Fruit fly (Drosophila melanogaster) whole organism, embryonic: ENCODE results near the gene CG13085.

Experiments
- Ada2b ChIP-seq: fragments of 200-800 bp; sonication (Bioruptor generic); IDR thresholded peaks from 2 replicates; pipeline ENCODE4 v1.3.6; 2022; ENCODE audit warnings: missing biosample characterization, missing genetic modification characterization
- B-H1 ChIP-seq: fragments of 200-800 bp; sonication (Bioruptor generic); IDR thresholded peaks from 3 replicates; pipeline ENCODE4 v1.3.6; 2022; ENCODE audit warnings: missing biosample characterization, missing genetic modification characterization
- CG1024 ChIP-seq: fragments of 200-800 bp; sonication (Bioruptor generic); IDR thresholded peaks from 2 replicates; pipeline ENCODE4 v1.3.6; 2022; ENCODE audit warnings: missing biosample characterization, missing genetic modification characterization
- CG12155 ChIP-seq: fragments of 200-800 bp; sonication (Bioruptor generic); optimal IDR thresholded peaks from 3 replicates; lab custom pipeline; 2016; ENCODE audit warnings: missing biosample characterization, missing genetic modification characterization
- CG13287 ChIP-seq: fragments of 200-800 bp; sonication (Bioruptor generic); IDR thresholded peaks from 2 replicates; pipeline ENCODE4 v1.3.6; 2022; ENCODE audit warnings: missing biosample characterization, missing genetic modification characterization; ENCODE audit not compliant: partially characterized antibody
- CG14441 ChIP-seq: fragments of 200-800 bp; sonication (Bioruptor generic); IDR thresholded peaks from 2 replicates; pipeline ENCODE4 v1.3.6; 2022; ENCODE audit warnings: missing biosample characterization, missing genetic modification characterization
- CG14965 ChIP-seq: fragments of 200-800 bp; sonication (Bioruptor generic); optimal IDR thresholded peaks from 2 replicates; lab custom pipeline; 2016; ENCODE audit warnings: missing biosample characterization, missing genetic modification characterization, borderline replicate concordance
- CG15696 ChIP-seq: fragments of 200-800 bp; sonication (Bioruptor generic); optimal IDR thresholded peaks from 2 replicates; lab custom pipeline; 2019; ENCODE audit warnings: missing biosample characterization, mild to moderate bottlenecking, missing genetic modification characterization, moderate library complexity
- CG16863 ChIP-seq: fragments of 200-800 bp; sonication (Bioruptor generic); optimal IDR thresholded peaks from 3 replicates; lab custom pipeline; 2016; ENCODE audit warnings: missing biosample characterization, missing genetic modification characterization
- CG17361 ChIP-seq: fragments of 200-800 bp; sonication (Bioruptor generic); IDR thresholded peaks from 3 replicates; pipeline ENCODE4 v1.3.6; 2022; ENCODE audit warnings: missing biosample characterization, missing genetic modification characterization
- CG17385 ChIP-seq: fragments of 200-800 bp; sonication (Bioruptor generic); optimal IDR thresholded peaks from 3 replicates; lab custom pipeline; 2018; ENCODE audit warnings: missing biosample characterization, mild to moderate bottlenecking, missing genetic modification characterization
- CG3726 ChIP-seq: fragments of 200-800 bp; sonication (Bioruptor generic); IDR thresholded peaks from 3 replicates; pipeline ENCODE4, ENCODE4 v1.3.6; 2022; ENCODE audit warnings: missing biosample characterization, missing genetic modification characterization
- CG3995 ChIP-seq: fragments of 200-800 bp; sonication (Bioruptor generic); optimal IDR thresholded peaks from 3 replicates; lab custom pipeline; 2016; ENCODE audit warnings: missing biosample characterization, missing genetic modification characterization
- CG4282 ChIP-seq: fragments of 200-800 bp; sonication (Bioruptor generic); optimal IDR thresholded peaks from 2 replicates; lab custom pipeline; 2016; ENCODE audit warnings: missing biosample characterization, missing genetic modification characterization
- CG4360 ChIP-seq: fragments of 200-800 bp; sonication (Bioruptor generic); IDR thresholded peaks from 2 replicates; pipeline ENCODE4 v1.3.6; 2022; ENCODE audit warnings: missing biosample characterization, missing genetic modification characterization
- CG4404 ChIP-seq: fragments of 200-800 bp; sonication (Bioruptor generic); IDR thresholded peaks from 2 replicates; pipeline ENCODE4 v1.3.6; 2022; ENCODE audit warnings: missing biosample characterization, missing genetic modification characterization
- CG8290 ChIP-seq, 3 experiments: fragments of 200-800 bp; sonication (Bioruptor generic); optimal IDR thresholded peaks; 2 replicates each; lab custom pipeline; 2016 to 2019; ENCODE audit warnings: missing biosample characterization in 3 of 3, missing genetic modification characterization in 3 of 3, mild to moderate bottlenecking in 2 of 3, moderate library complexity in 1 of 3
- CG8478 ChIP-seq: fragments of >200 bp; optimal IDR thresholded peaks from 2 replicates; lab custom pipeline; 2018
- CG8924 ChIP-seq: fragments of 200-800 bp; optimal IDR thresholded peaks from 3 replicates; lab custom pipeline; 2019; ENCODE audit warnings: missing biosample characterization, mild to moderate bottlenecking, missing genetic modification characterization, moderate library complexity
- Camta ChIP-seq: fragments of 200-800 bp; sonication (Bioruptor generic); optimal IDR thresholded peaks from 2 replicates; lab custom pipeline; 2016; ENCODE audit warnings: missing biosample characterization, missing genetic modification characterization
- Chrac-16 ChIP-seq: fragments of 200-800 bp; sonication (Bioruptor generic); optimal IDR thresholded peaks from 3 replicates; lab custom pipeline; 2016; ENCODE audit warnings: missing biosample characterization, missing genetic modification characterization
- Dbx ChIP-seq: fragments of 200-800 bp; sonication (Bioruptor generic); IDR thresholded peaks from 3 replicates; pipeline ENCODE4 v1.3.6; 2022; ENCODE audit warnings: missing biosample characterization, missing genetic modification characterization
- Fer3 ChIP-seq: fragments of 200-800 bp; sonication (Bioruptor generic); optimal IDR thresholded peaks from 2 replicates; lab custom pipeline; 2018; ENCODE audit warnings: missing biosample characterization, mild to moderate bottlenecking, missing genetic modification characterization, moderate library complexity
- H15 ChIP-seq: fragments of 200-800 bp; sonication (Bioruptor generic); IDR thresholded peaks from 3 replicates; pipeline ENCODE4 v1.3.6; 2022; ENCODE audit warnings: missing biosample characterization, missing genetic modification characterization
- Hr3 ChIP-seq: fragments of 200-800 bp; sonication (Bioruptor generic); optimal IDR thresholded peaks from 3 replicates; lab custom pipeline; 2016; ENCODE audit warnings: missing biosample characterization, missing genetic modification characterization
- Neu2 ChIP-seq: fragments of 200-800 bp; sonication (Bioruptor generic); optimal IDR thresholded peaks from 3 replicates; lab custom pipeline; 2016; ENCODE audit warnings: missing biosample characterization, missing genetic modification characterization, borderline replicate concordance
- Nf-YB ChIP-seq: fragments of 200-800 bp; sonication (Bioruptor generic); optimal IDR thresholded peaks from 3 replicates; lab custom pipeline; 2019; ENCODE audit warnings: missing biosample characterization, mild to moderate bottlenecking, missing genetic modification characterization, moderate library complexity
- Ssrp ChIP-seq: fragments of 200-800 bp; sonication (Bioruptor generic); optimal IDR thresholded peaks from 2 replicates; lab custom pipeline; 2018; ENCODE audit warnings: missing biosample characterization, mild to moderate bottlenecking, missing genetic modification characterization, moderate library complexity
- abd-A ChIP-seq: fragments of 200-800 bp; sonication (Bioruptor generic); optimal IDR thresholded peaks from 3 replicates; lab custom pipeline; 2019; ENCODE audit warnings: missing biosample characterization, mild to moderate bottlenecking, missing genetic modification characterization, moderate library complexity
- ase ChIP-seq: fragments of 200-800 bp; sonication (Bioruptor generic); IDR thresholded peaks from 3 replicates; pipeline ENCODE4 v1.3.6; 2022; ENCODE audit warnings: missing biosample characterization, missing genetic modification characterization
- crc ChIP-seq: fragments of 200-800 bp; sonication (Bioruptor generic); optimal IDR thresholded peaks from 2 replicates; lab custom pipeline; 2016; ENCODE audit warnings: missing biosample characterization, missing genetic modification characterization
- dimm ChIP-seq: fragments of 200-800 bp; sonication (Bioruptor generic); IDR thresholded peaks from 2 replicates; pipeline ENCODE4 v1.3.6; 2022; ENCODE audit warnings: missing biosample characterization, missing genetic modification characterization
- disco-r ChIP-seq: fragments of 200-800 bp; sonication (Bioruptor generic); optimal IDR thresholded peaks from 2 replicates; lab custom pipeline; 2016; ENCODE audit warnings: missing biosample characterization, missing genetic modification characterization
- dmrt99B ChIP-seq: fragments of 200-800 bp; sonication (Bioruptor generic); optimal IDR thresholded peaks from 2 replicates; lab custom pipeline; 2018; ENCODE audit warnings: missing biosample characterization, mild to moderate bottlenecking, missing genetic modification characterization, moderate library complexity
- gce ChIP-seq: fragments of 200-800 bp; sonication (Bioruptor generic); IDR thresholded peaks from 3 replicates; pipeline ENCODE4 v1.3.6; 2022; ENCODE audit warnings: missing biosample characterization, missing genetic modification characterization
- gro ChIP-seq: fragments of 200-800 bp; sonication (Bioruptor generic); optimal IDR thresholded peaks from 2 replicates; lab custom pipeline; 2016; ENCODE audit warnings: missing biosample characterization, missing genetic modification characterization
- hb ChIP-seq: fragments of 200-800 bp; sonication (Bioruptor generic); IDR thresholded peaks from 3 replicates; pipeline ENCODE4 v1.3.6; 2022; ENCODE audit warnings: missing biosample characterization, missing genetic modification characterization; ENCODE audit not compliant: partially characterized antibody
- insv ChIP-seq, 2 experiments: fragments of 200-800 bp; sonication (Bioruptor generic); optimal IDR thresholded peaks; 3 replicates each; lab custom pipeline; 2016 to 2018; ENCODE audit warnings: missing biosample characterization in 2 of 2, missing genetic modification characterization in 2 of 2
- jumu ChIP-seq: fragments of 200-800 bp; sonication (Bioruptor generic); optimal IDR thresholded peaks from 3 replicates; lab custom pipeline; 2016; ENCODE audit warnings: missing biosample characterization, missing genetic modification characterization
- lab ChIP-seq: fragments of 200-800 bp; sonication (Bioruptor generic); optimal IDR thresholded peaks from 3 replicates; lab custom pipeline; 2017; ENCODE audit warnings: missing biosample characterization, missing genetic modification characterization, mild to moderate bottlenecking, moderate library complexity, missing genetic modification reagents
- lbe ChIP-seq: fragments of 200-800 bp; sonication (Bioruptor generic); optimal IDR thresholded peaks from 2 replicates; lab custom pipeline; 2016; ENCODE audit warnings: missing biosample characterization, mild to moderate bottlenecking, missing genetic modification characterization
- oc ChIP-seq: fragments of 200-800 bp; sonication (Bioruptor generic); optimal IDR thresholded peaks from 2 replicates; lab custom pipeline; 2018; ENCODE audit warnings: missing biosample characterization, mild to moderate bottlenecking, missing genetic modification characterization, moderate library complexity
- pros ChIP-seq: fragments of 200-800 bp; sonication (Bioruptor generic); optimal IDR thresholded peaks from 3 replicates; lab custom pipeline; 2019; ENCODE audit warnings: missing biosample characterization, mild to moderate bottlenecking, missing genetic modification characterization, moderate library complexity
- pzg ChIP-seq: fragments of 200-800 bp; sonication (Bioruptor generic); optimal IDR thresholded peaks from 3 replicates; lab custom pipeline; 2018; ENCODE audit warnings: missing biosample characterization, mild to moderate bottlenecking, missing genetic modification characterization, moderate library complexity
- row ChIP-seq: fragments of 200-800 bp; sonication (Bioruptor generic); IDR thresholded peaks from 3 replicates; pipeline ENCODE4 v1.3.6; 2022; ENCODE audit warnings: missing biosample characterization, missing genetic modification characterization
- sob ChIP-seq: fragments of 200-800 bp; sonication (Bioruptor generic); IDR thresholded peaks from 2 replicates; pipeline ENCODE4 v1.3.6; 2022; ENCODE audit warnings: missing biosample characterization, missing genetic modification characterization
- tap ChIP-seq: fragments of 200-800 bp; optimal IDR thresholded peaks from 3 replicates; lab custom pipeline; 2019; ENCODE audit warnings: missing biosample characterization, mild to moderate bottlenecking, missing genetic modification characterization, moderate library complexity
- tll ChIP-seq, 2 experiments: fragments of 200-800 bp in 1 of 2; fragments of >200 bp in 1 of 2; sonication (Bioruptor generic) in 1 of 2; optimal IDR thresholded peaks; 2 replicates each; lab custom pipeline; 2017 to 2019; ENCODE audit warnings: missing biosample characterization in 2 of 2, missing genetic modification characterization in 2 of 2, mild to moderate bottlenecking in 1 of 2, moderate library complexity in 1 of 2
- vnd ChIP-seq: fragments of 200-800 bp; sonication (Bioruptor generic); IDR thresholded peaks from 3 replicates; pipeline ENCODE4 v1.3.6; 2022; ENCODE audit warnings: missing biosample characterization, missing genetic modification characterization; ENCODE audit not compliant: partially characterized antibody

The CG13085 gene

DNA sequence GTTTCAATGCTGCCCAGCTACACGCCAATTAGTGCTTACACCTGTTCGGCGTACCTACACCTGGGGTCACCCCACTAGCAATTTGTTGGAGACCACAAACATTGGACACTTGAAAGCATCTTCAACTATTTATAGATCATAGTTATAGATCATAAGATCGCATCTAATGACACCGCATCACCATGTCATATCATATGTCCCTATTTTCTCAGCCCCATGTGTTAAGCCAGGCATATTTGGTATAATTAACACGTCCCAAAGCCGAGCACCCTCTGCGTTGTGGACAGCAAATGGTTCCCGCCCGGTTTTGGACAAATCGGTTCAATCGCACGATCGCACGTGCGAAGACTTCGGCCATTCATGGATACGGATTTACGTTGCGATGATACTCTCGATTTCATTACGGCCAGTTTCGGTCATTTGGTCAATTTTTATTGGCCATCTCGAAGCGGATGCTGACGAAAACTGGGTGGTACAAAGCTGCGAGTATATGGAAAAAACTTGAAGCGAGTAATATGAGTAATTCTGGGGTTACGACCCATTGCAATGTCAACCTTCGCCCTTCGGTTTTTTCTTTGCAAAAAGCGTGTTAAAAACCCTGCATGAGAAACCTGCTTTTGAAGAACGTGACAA, 15.9 kb downstream of the CG13085 start (continued):
- TF ChIP-seq Ssrp (tag; lab: Kevin White, UChicago) (peak; percentile 88), disco-r (peak; percentile 41), CG4404 (peak; percentile 53; the same call in 1 of the 2 replicates), insv (GFP tag; optimal IDR thresholded peaks at IDR 0.05; lab: Kevin White, UChicago) (peak; percentile 22 to 45), Dbx (GFP tag; lab: Robert Waterston, UW) (peak; percentile 89), CG17361 (GFP tag; lab: Robert Waterston, UW) (peak; percentile 74), gro (GFP tag; lab: Kevin White, UChicago) (peak; percentile 23), row (peak; percentile 84), CG4282 (GFP tag; lab: Kevin White, UChicago) (no peak), jumu (GFP tag; lab: Kevin White, UChicago) (peak; percentile 74), abd-A (tag; lab: Kevin White, UChicago) (no peak), H15 (no peak), CG16863 (GFP tag; lab: Kevin White, UChicago) (peak; percentile 89), Nf-YB (peak; percentile 40), gce (0 out of 3 replicates have a peak, but pooled peaks have one; percentile 63), CG4360 (GFP tag; lab: Robert Waterston, UW) (no peak), CG17385 (GFP tag; lab: Kevin White, UChicago) (peak; percentile 67), dmrt99B (tag; lab: Kevin White, UChicago) (peak; percentile 92), pzg (no peak), vnd (GFP tag; lab: Robert Waterston, UW) (no peak), Camta (GFP tag; lab: Kevin White, UChicago) (peak; percentile 86), lbe (GFP tag; lab: Kevin White, UChicago) (no peak), CG12155 (GFP tag; lab: Kevin White, UChicago) (peak; percentile 62), hb (GFP tag; lab: Robert Waterston, UW) (no peak), CG13287 (GFP tag; lab: Robert Waterston, UW) (no peak), tll (GFP tag; optimal IDR thresholded peaks at IDR 0.05; lab: Kevin White, UChicago) (no peak), Hr3 (GFP tag; lab: Kevin White, UChicago) (peak; percentile 67), dimm (GFP tag; lab: Robert Waterston, UW) (peak; percentile 62), CG14441 (GFP tag; lab: Robert Waterston, UW) (peak; percentile 79), CG8478 (lab: Kevin White, UChicago) (no peak), CG3995 (GFP tag; lab: Kevin White, UChicago) (peak; percentile 7), CG1024 (GFP tag; lab: Robert Waterston, UW) (peak; percentile 83), B-H1 (GFP tag; lab: Robert Waterston, UW) (peak; percentile 43; the same call in 2 of the 3 replicates), Chrac-16 (peak; percentile 60), Fer3 (tag; lab: Kevin White, UChicago) (peak; percentile 67), Neu2 (peak; percentile 56), CG15696 (peak; percentile 9), oc (tag; lab: Kevin White, UChicago) (peak; percentile 93), CG8924 (tag; lab: Kevin White, UChicago) (peak; percentile 89), sob (GFP tag; lab: Robert Waterston, UW) (peak; percentile 64), tap (tag; lab: Kevin White, UChicago) (peak; percentile 72), CG3726 (GFP tag; lab: Robert Waterston, UW) (0 out of 3 replicates have a peak, but pooled peaks have one; percentile 60), pros (GFP tag; lab: Kevin White, UChicago) (no peak), crc (GFP tag; lab: Kevin White, UChicago) (peak; percentile 73), lab (peak; percentile 87), Ada2b (GFP tag; lab: Robert Waterston, UW) (peak; percentile 94), ase (GFP tag; lab: Robert Waterston, UW) (peak; percentile 75; the same call in 2 of the 3 replicates), CG14965 (GFP tag; lab: Kevin White, UChicago) (no peak), CG8290 (GFP tag; optimal IDR thresholded peaks at IDR 0.05; lab: Kevin White, UChicago) (peak; percentile 62), CG8290 (tag; optimal IDR thresholded peaks at IDR 0.05; lab: Kevin White, UChicago) (peak in 1 of 2 experiments; percentile 98)
